Worm (Caenorhabditis elegans) whole organism, late embryonic: ENCODE data around the gene dhs-15.

ENCODE experiments used
- C08G9.2 ChIP-seq: sonication (generic microtip); optimal IDR thresholded peaks from 2 replicates; lab custom pipeline; 2016; ENCODE audit warnings: mild to moderate bottlenecking, missing genetic modification characterization, moderate library complexity, missing compliant biosample characterization
- C38D4.7 ChIP-seq: fragments of 200-800 bp; sonication (Bioruptor generic); optimal IDR thresholded peaks from 2 replicates; lab custom pipeline; 2018; ENCODE audit warnings: mild to moderate bottlenecking, missing genetic modification characterization, moderate library complexity, missing compliant biosample characterization
- F13H6.1 ChIP-seq: sonication (generic microtip); optimal IDR thresholded peaks from 2 replicates; lab custom pipeline; 2016; ENCODE audit warnings: missing genetic modification characterization, missing compliant biosample characterization
- K02D7.2 ChIP-seq: sonication (generic microtip); optimal IDR thresholded peaks from 2 replicates; lab custom pipeline; 2017; ENCODE audit warnings: mild to moderate bottlenecking, missing genetic modification characterization, missing compliant biosample characterization
- K09A11.1 ChIP-seq: sonication (generic microtip); optimal IDR thresholded peaks from 2 replicates; lab custom pipeline; 2017; ENCODE audit warnings: antibody characterized with exemption, mild to moderate bottlenecking, missing genetic modification characterization, missing compliant biosample characterization; ENCODE audit not compliant: insufficient read depth
- ama-1 ChIP-seq: fragments of 150-350 bp; optimal IDR thresholded peaks from 2 replicates; lab custom pipeline; 2014
- ceh-14 ChIP-seq: sonication (generic microtip); optimal IDR thresholded peaks from 2 replicates; lab custom pipeline; 2016; ENCODE audit warnings: missing genotype, missing genetic modification characterization, missing compliant biosample characterization
- ceh-18 ChIP-seq: sonication (generic microtip); optimal IDR thresholded peaks from 2 replicates; lab custom pipeline; 2016; ENCODE audit warnings: missing genetic modification characterization, missing compliant biosample characterization
- ceh-2 ChIP-seq: sonication (generic microtip); optimal IDR thresholded peaks from 2 replicates; lab custom pipeline; 2016; ENCODE audit warnings: missing genotype, missing genetic modification characterization, missing compliant biosample characterization
- ceh-45 ChIP-seq: fragments of 200-800 bp; sonication (Bioruptor generic); IDR thresholded peaks from 2 replicates; pipeline ENCODE4 v1.3.6; 2022; ENCODE audit warnings: missing genetic modification reagents, missing genetic modification characterization, missing compliant biosample characterization
- ceh-48 ChIP-seq: sonication (generic microtip); optimal IDR thresholded peaks from 2 replicates; lab custom pipeline; 2016; ENCODE audit warnings: missing genetic modification characterization, inconsistent platforms, missing compliant biosample characterization
- ceh-6 ChIP-seq: fragments of 200-800 bp; sonication (Bioruptor generic); optimal IDR thresholded peaks from 2 replicates; lab custom pipeline; 2018; ENCODE audit warnings: mild to moderate bottlenecking, missing genetic modification characterization, missing compliant biosample characterization
- ceh-9 ChIP-seq: sonication (generic microtip); optimal IDR thresholded peaks from 2 replicates; lab custom pipeline; 2016; ENCODE audit warnings: mild to moderate bottlenecking, missing genetic modification characterization, inconsistent platforms, missing compliant biosample characterization
- dve-1 ChIP-seq: sonication (generic microtip); optimal IDR thresholded peaks from 2 replicates; lab custom pipeline; 2017; ENCODE audit warnings: antibody characterized with exemption, mild to moderate bottlenecking, missing genetic modification characterization, missing compliant biosample characterization
- elt-4 ChIP-seq: sonication (generic microtip); optimal IDR thresholded peaks from 2 replicates; lab custom pipeline; 2016; ENCODE audit warnings: missing genetic modification characterization, missing compliant biosample characterization
- fax-1 ChIP-seq: sonication (generic microtip); optimal IDR thresholded peaks from 2 replicates; lab custom pipeline; 2016; ENCODE audit warnings: missing genotype, missing genetic modification characterization, missing compliant biosample characterization
- fkh-10 ChIP-seq: fragments of 150-350 bp; optimal IDR thresholded peaks from 2 replicates; lab custom pipeline; 2014; ENCODE audit warnings: missing biosample characterization, missing genetic modification reagents, missing genetic modification characterization
- gmeb-2 ChIP-seq: sonication (generic microtip); optimal IDR thresholded peaks from 2 replicates; lab custom pipeline; 2016; ENCODE audit warnings: missing genetic modification characterization, inconsistent platforms, missing compliant biosample characterization
- hlh-13 ChIP-seq: fragments of 200-800 bp; sonication (Bioruptor generic); optimal IDR thresholded peaks from 2 replicates; lab custom pipeline; 2018; ENCODE audit warnings: mild to moderate bottlenecking, missing genetic modification characterization, missing compliant biosample characterization
- hlh-15 ChIP-seq: sonication (generic microtip); optimal IDR thresholded peaks from 2 replicates; lab custom pipeline; 2016; ENCODE audit warnings: missing genetic modification characterization, missing compliant biosample characterization
- hlh-6 ChIP-seq: sonication (generic microtip); optimal IDR thresholded peaks from 2 replicates; lab custom pipeline; 2016; ENCODE audit warnings: missing genotype, missing genetic modification characterization, missing compliant biosample characterization
- hlh-8 ChIP-seq: sonication (generic microtip); optimal IDR thresholded peaks from 2 replicates; lab custom pipeline; 2016; ENCODE audit warnings: missing genotype, missing genetic modification characterization, missing compliant biosample characterization
- mec-3 ChIP-seq: sonication (generic microtip); optimal IDR thresholded peaks from 2 replicates; lab custom pipeline; 2016; ENCODE audit warnings: borderline replicate concordance, missing genetic modification characterization, missing compliant biosample characterization
- nfya-1 ChIP-seq: sonication (generic microtip); optimal IDR thresholded peaks from 2 replicates; lab custom pipeline; 2017; ENCODE audit warnings: missing genetic modification characterization, mild to moderate bottlenecking, missing compliant biosample characterization, antibody characterized with exemption, moderate library complexity
- nhr-232 ChIP-seq: sonication (generic microtip); optimal IDR thresholded peaks from 2 replicates; lab custom pipeline; 2016; ENCODE audit warnings: missing genetic modification characterization, missing compliant biosample characterization
- pag-3 ChIP-seq: sonication (generic microtip); optimal IDR thresholded peaks from 2 replicates; lab custom pipeline; 2016; ENCODE audit warnings: missing compliant biosample characterization, missing genetic modification characterization, borderline replicate concordance
- pat-9 ChIP-seq: fragments of 200-800 bp; sonication (Bioruptor generic); optimal IDR thresholded peaks from 2 replicates; lab custom pipeline; 2018; ENCODE audit warnings: mild to moderate bottlenecking, missing genetic modification characterization, moderate library complexity, missing compliant biosample characterization
- pax-1 ChIP-seq: fragments of 150-350 bp; optimal IDR thresholded peaks from 2 replicates; lab custom pipeline; 2014; ENCODE audit warnings: missing biosample characterization, missing genetic modification characterization
- pha-2 ChIP-seq: sonication (generic microtip); optimal IDR thresholded peaks from 2 replicates; lab custom pipeline; 2017; ENCODE audit warnings: mild to moderate bottlenecking, missing genetic modification characterization, missing compliant biosample characterization
- pha-4 ChIP-seq: fragments of 150-350 bp; optimal IDR thresholded peaks from 2 replicates; lab custom pipeline; 2018; ENCODE audit warnings: missing biosample characterization, missing genetic modification reagents, missing genetic modification characterization
- pros-1 ChIP-seq: fragments of 150-350 bp; optimal IDR thresholded peaks from 2 replicates; lab custom pipeline; 2014; ENCODE audit warnings: missing biosample characterization, missing genetic modification reagents, missing genetic modification characterization
- ref-2 ChIP-seq: sonication (generic microtip); optimal IDR thresholded peaks from 2 replicates; lab custom pipeline; 2016; ENCODE audit warnings: missing genetic modification characterization, missing compliant biosample characterization
- rnt-1 ChIP-seq: sonication (generic microtip); optimal IDR thresholded peaks from 2 replicates; lab custom pipeline; 2016; ENCODE audit warnings: missing genetic modification characterization, missing compliant biosample characterization
- sdc-2 ChIP-seq: sonication (generic microtip); optimal IDR thresholded peaks from 2 replicates; lab custom pipeline; 2016; ENCODE audit warnings: missing genotype, missing genetic modification characterization, missing compliant biosample characterization
- sox-2 ChIP-seq: fragments of 200-800 bp; sonication (Bioruptor generic); IDR thresholded peaks from 2 replicates; pipeline ENCODE4 v1.3.6; 2022; ENCODE audit warnings: missing genetic modification reagents, missing genetic modification characterization, missing compliant biosample characterization
- tbx-7 ChIP-seq: sonication (generic microtip); optimal IDR thresholded peaks from 2 replicates; lab custom pipeline; 2016; ENCODE audit warnings: missing genotype, missing genetic modification characterization, missing compliant biosample characterization
- unc-3 ChIP-seq, 2 experiments: fragments of 200-800 bp in 1 of 2; sonication (Bioruptor generic) in 1 of 2; sonication (generic microtip) in 1 of 2; conservative IDR thresholded peaks in 1 of 2; optimal IDR thresholded peaks in 1 of 2; 2 replicates each; pipeline versions ENCODE4 v1.3.6 to Lab custom; 2016 to 2022; ENCODE audit warnings: missing compliant biosample characterization in 2 of 2, missing genetic modification characterization in 2 of 2, missing genetic modification reagents in 1 of 2
- unc-86 ChIP-seq: sonication (generic microtip); optimal IDR thresholded peaks from 2 replicates; lab custom pipeline; 2016; ENCODE audit warnings: missing genetic modification characterization, missing compliant biosample characterization
- ztf-16 ChIP-seq: sonication (generic microtip); optimal IDR thresholded peaks from 2 replicates; lab custom pipeline; 2017; ENCODE audit warnings: missing genetic modification characterization, missing compliant biosample characterization

Gene dhs-15

DNA sequence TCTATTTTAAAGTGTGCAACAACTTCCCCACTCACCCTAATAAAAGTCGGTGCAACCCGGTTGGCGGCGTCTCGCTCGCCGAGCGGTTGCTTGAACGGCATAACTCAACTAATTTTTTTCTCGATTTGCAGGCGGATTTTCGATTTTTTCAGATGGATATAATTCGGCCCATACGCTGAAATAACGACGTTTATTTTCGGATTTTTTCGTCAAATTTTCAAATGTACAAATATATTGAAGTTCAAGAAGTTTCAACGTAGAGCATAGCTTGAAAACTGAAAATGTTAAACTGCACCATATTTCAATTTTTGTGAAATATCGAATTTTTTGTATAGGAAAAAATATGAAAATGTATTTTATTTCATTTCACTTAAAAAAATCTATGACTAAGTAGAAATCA lies 38.1 kb upstream of the dhs-15 start, which contains the start of gene ketn-1:
ketn-1 (minus strand) TSS at position 101 of the 400 bp plus-strand sequence.
- TF ChIP-seq C38D4.7 (GFP tag; lab: Kevin White, UChicago), result no peak
- TF ChIP-seq pag-3 (tag; lab: Kevin White, UChicago), result no peak
- no peak for TF ChIP-seq nhr-232 (tag; lab: Kevin White, UChicago)
- TF ChIP-seq dve-1 (tag; lab: Kevin White, UChicago), result no peak
- no peak for TF ChIP-seq hlh-8
- no peak for TF ChIP-seq pros-1 (tag; lab: Kevin White, UChicago)
- TF ChIP-seq ref-2 (tag; lab: Kevin White, UChicago), result no peak
- no peak for TF ChIP-seq ceh-6 (GFP tag; lab: Kevin White, UChicago)
- TF ChIP-seq unc-3 (GFP tag; conservative IDR thresholded peaks at IDR 0.05; lab: Robert Waterston, UW), result no peak
- no peak for TF ChIP-seq unc-3 (tag; optimal IDR thresholded peaks at IDR 0.05; lab: Kevin White, UChicago)
- TF ChIP-seq ceh-48, result no peak
- no peak for TF ChIP-seq hlh-6 (tag; lab: Kevin White, UChicago)
- TF ChIP-seq hlh-15, result no peak
- TF ChIP-seq ceh-2 (tag; lab: Kevin White, UChicago), result no peak
- no peak for TF ChIP-seq sox-2 (GFP tag; lab: Robert Waterston, UW)
- no peak for TF ChIP-seq ceh-9 (tag; lab: Kevin White, UChicago)
- no peak for TF ChIP-seq fax-1
- TF ChIP-seq, all 69 proteins: peak for 0

ce11 chrV:2803258-2803657 lies 33.6 kb upstream of the dhs-15 start:
- TF ChIP-seq mec-3 (tag; lab: Kevin White, UChicago) (no peak), ceh-18 (tag; lab: Kevin White, UChicago) (peak; percentile 62), nfya-1 (tag; lab: Kevin White, UChicago) (peak; percentile 66)
- TF ChIP-seq, all 69 proteins: peak for 2

- no peak for TF ChIP-seq ama-1 (lab: Kevin White, UChicago)
- no peak for TF ChIP-seq pag-3 (tag; lab: Kevin White, UChicago)
- TF ChIP-seq ceh-18 (tag; lab: Kevin White, UChicago), result no peak
- no peak for TF ChIP-seq unc-86 (tag; lab: Kevin White, UChicago)
Measured at ce11 chrV:2801955-2802354, 32.3 kb upstream of the dhs-15 start.

- TF ChIP-seq hlh-13 (no peak), hlh-6 (tag; lab: Kevin White, UChicago) (peak; percentile 7)
- TF ChIP-seq, all 69 proteins: peak for 1
Measured at ce11 chrV:2800676-2801075, 31.0 kb upstream of the dhs-15 start.

DNA sequence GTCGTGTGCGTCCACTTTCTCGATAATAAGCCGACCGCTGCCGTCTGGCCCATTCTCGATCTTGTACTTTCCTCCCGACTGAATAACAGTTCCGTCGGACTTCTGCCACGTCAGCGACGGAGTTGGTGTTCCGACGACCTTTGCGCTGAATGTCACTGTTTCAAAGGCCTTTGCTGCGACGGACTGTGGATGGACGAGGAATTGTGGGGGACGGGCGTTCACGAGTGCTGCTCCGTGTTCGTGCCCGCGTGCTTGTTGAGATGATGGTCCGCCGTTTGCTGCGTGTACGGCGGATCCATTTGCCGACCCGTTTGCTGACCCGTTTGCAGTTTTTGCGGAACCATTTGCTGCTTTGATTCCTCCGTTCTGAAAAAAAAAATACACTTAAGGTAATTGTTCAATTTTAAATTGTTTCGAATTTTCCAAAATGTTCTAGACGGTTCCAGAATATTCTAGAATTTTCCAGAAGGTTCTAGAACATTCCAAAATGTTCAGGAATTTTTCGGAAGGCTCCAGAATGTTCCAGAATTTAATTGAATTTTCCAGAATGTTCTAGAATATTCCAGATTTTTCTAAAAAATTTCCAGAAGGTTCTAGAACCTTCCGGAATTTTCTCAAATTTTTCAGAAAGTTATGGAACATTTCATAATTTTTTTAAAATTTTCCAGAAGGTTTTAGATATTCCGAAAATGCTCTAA lies 29.7 kb upstream of the dhs-15 start:
- TF ChIP-seq hlh-13 (no peak), pax-1 (no peak), gmeb-2 (tag; lab: Kevin White, UChicago) (no peak), rnt-1 (tag; lab: Kevin White, UChicago) (no peak), unc-86 (tag; lab: Kevin White, UChicago) (no peak), ztf-16 (tag; lab: Kevin White, UChicago) (no peak), K09A11.1 (tag; lab: Kevin White, UChicago) (no peak)
- TF ChIP-seq, all 69 proteins: peak for 0

DNA sequence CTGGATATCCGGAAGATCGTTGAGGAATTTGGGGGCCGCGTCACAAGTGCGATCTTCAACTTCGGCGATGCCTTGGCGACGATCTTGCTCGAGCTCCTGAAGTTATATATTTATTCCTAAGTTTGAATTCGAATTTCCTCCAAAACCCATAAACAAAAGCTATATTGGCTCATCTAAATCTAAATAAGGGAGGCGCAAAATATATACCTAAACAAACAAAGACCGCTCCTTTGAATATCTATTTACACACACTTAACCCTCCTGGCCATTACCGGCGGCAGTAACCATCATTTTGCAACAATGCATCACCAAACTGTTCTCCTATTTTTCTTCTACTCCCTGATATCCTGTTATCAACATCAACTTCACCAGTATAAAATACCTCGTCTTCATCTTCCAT lies 26.3 kb upstream of the dhs-15 start, which contains the start of gene F54E2.2:
F54E2.2 (plus strand) TSS at position 301 of the 400 bp plus-strand sequence.
- TF ChIP-seq pha-2 (no peak), elt-4 (no peak), F13H6.1 (tag; lab: Kevin White, UChicago) (no peak), fkh-10 (no peak), ceh-14 (tag; lab: Kevin White, UChicago) (no peak), pha-4 (tag; lab: Kevin White, UChicago) (no peak), sdc-2 (tag; lab: Kevin White, UChicago) (no peak), C08G9.2 (tag; lab: Kevin White, UChicago) (no peak), fax-1 (no peak), pat-9 (no peak), hlh-13 (no peak), K02D7.2 (tag; lab: Kevin White, UChicago) (no peak), unc-3 (GFP tag; conservative IDR thresholded peaks at IDR 0.05; lab: Robert Waterston, UW) (no peak), unc-3 (tag; optimal IDR thresholded peaks at IDR 0.05; lab: Kevin White, UChicago) (no peak), tbx-7 (tag; lab: Kevin White, UChicago) (no peak), ceh-45 (GFP tag; lab: Robert Waterston, UW) (no peak)
